Fruit fly (Drosophila melanogaster) whole organism, prepupa: ENCODE data around the gene CG46525.
A peak's percentile ranks its signal among the peaks of the same experiment; 100 is the strongest.

Experiments
- Blimp-1 ChIP-seq: fragments of 200-800 bp; sonication (Bioruptor generic); optimal IDR thresholded peaks from 3 replicates; lab custom pipeline; 2017; ENCODE audit warnings: missing biosample characterization, missing genetic modification characterization, mild to moderate bottlenecking, moderate library complexity, missing genetic modification reagents
- CG11294 ChIP-seq: fragments of 200-800 bp; sonication (Bioruptor generic); IDR thresholded peaks from 2 replicates; pipeline ENCODE4 v1.3.6; 2022; ENCODE audit warnings: missing biosample characterization, missing genetic modification characterization
- CG6854 ChIP-seq: fragments of 200-800 bp; sonication (Bioruptor generic); optimal IDR thresholded peaks from 2 replicates; lab custom pipeline; 2017; ENCODE audit warnings: missing biosample characterization, mild to moderate bottlenecking, missing genetic modification characterization
- Eip75B ChIP-seq: fragments of 200-800 bp; sonication (Bioruptor generic); optimal IDR thresholded peaks from 3 replicates; lab custom pipeline; 2016; ENCODE audit warnings: missing biosample characterization, missing genetic modification characterization
- lz ChIP-seq: fragments of 200-800 bp; sonication (Bioruptor generic); optimal IDR thresholded peaks from 3 replicates; lab custom pipeline; 2016; ENCODE audit warnings: missing biosample characterization, missing genetic modification characterization
- pdm3 ChIP-seq: fragments of 200-800 bp; sonication (Bioruptor generic); optimal IDR thresholded peaks from 3 replicates; lab custom pipeline; 2016; ENCODE audit warnings: missing biosample characterization, missing genetic modification characterization
- svp ChIP-seq: fragments of 200-800 bp; sonication (Bioruptor generic); peaks from one replicate; lab custom pipeline; 2016; ENCODE audit warnings: missing biosample characterization, missing genetic modification characterization

CG46525 gene

DNA sequence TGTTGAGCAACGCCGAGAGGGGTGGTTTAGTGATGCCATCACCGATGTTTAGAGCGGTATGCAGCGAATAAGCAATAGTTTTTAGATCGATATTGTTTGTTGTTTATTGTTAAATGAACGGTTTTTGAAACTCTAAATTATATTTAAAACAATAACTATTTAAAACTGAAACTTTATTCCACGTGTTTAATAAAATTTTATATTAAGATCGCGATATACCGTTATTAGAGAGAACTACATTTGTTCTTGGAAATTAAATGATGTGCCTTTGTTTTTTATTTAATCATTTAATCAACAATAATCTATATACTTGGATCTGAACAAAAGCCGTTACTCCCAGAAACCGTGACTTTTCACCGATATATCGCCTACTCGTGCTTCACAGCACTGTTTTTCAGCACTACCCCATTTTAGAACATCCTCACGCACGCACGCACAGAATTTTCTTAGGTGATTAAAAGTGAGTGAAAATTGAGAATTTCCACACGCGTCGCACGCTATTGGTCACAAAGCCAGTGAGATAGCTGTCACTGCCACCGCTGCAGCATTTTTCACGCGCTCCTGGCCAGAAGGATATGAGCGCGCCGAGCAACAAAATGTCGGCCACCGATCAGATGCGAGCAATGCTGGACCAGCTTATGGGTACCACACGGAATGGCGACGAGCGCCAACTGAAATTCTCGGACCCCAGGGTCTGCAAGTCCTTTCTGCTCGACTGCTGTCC, 39.0 kb downstream of the CG46525 start, which contains the start of the genes U4-U6-60K and CG7564 (continued):
- TF ChIP-seq CG11294: 0 out of 2 replicates have a peak, but pooled peaks have one; percentile 21
- no peak for TF ChIP-seq Blimp-1 (GFP tag; lab: Kevin White, UChicago)
- peak; percentile 69 for TF ChIP-seq pdm3 (GFP tag; lab: Kevin White, UChicago)
- TF ChIP-seq CG6854 (GFP tag; lab: Kevin White, UChicago): no peak
- TF ChIP-seq Eip75B: no peak
- peak; percentile 56 for TF ChIP-seq svp (GFP tag; lab: Kevin White, UChicago)
- peak; percentile 60 for TF ChIP-seq lz (GFP tag; lab: Kevin White, UChicago)
